Fruit fly (Drosophila melanogaster): ENCODE results near the gene obst-I.

The obst-I gene

DNA sequence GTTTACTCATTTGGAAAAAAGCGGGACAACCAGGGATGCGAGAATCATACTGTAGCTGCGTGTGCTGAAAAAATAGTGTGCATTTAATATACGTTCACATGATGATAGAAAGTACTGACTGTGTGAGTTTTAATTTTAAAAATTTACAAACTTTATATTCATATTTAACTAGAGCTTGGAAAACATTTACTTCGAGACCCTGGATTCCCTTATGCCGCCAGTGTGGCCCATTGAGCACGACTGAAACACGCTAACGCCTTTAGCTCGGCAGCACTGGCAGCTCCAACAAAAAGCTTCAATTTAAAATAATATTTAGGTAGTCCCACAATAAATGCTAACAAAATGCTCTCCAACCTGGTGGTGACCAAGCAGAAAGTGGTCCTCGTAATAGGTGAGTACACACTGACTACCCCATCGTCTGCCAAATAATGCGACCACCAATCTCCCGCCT lies 10.2 kb upstream of the obst-I start, which contains the start of the genes CG1275 and Elp5 (continued):
- TF ChIP-seq Ptx1 (GFP tag; IDR thresholded peaks at IDR 0.05) (peak; percentile 99), CG3838 (GFP tag; optimal IDR thresholded peaks at IDR 0.05) (peak; percentile 92), CG3065 (GFP tag; optimal IDR thresholded peaks at IDR 0.05) (peak; percentile 95), Atf6 (GFP tag; IDR thresholded peaks at IDR 0.05) (peak; percentile 99), CrebB (tag; optimal IDR thresholded peaks at IDR 0.05) (peak; percentile 96), CG17829 (tag; optimal IDR thresholded peaks at IDR 0.05) (peak; percentile 98), CG11723 (GFP tag; optimal IDR thresholded peaks at IDR 0.05) (peak; percentile 96), Doc3 (GFP tag; IDR thresholded peaks at IDR 0.05; ENCODE audit: partially characterized antibody) (no peak), Stat92E (GFP tag; optimal IDR thresholded peaks at IDR 0.05) (peak in 1 of 3 experiments; percentile 81), CG10147 (GFP tag; optimal IDR thresholded peaks at IDR 0.05) (peak; percentile 95), CG7357 (GFP tag; IDR thresholded peaks at IDR 0.05) (peak; percentile 97), nom (GFP tag; optimal IDR thresholded peaks at IDR 0.05) (peak; percentile 93), Oaz (GFP tag; IDR thresholded peaks at IDR 0.05) (peak; percentile 98), CG3847 (GFP tag; IDR thresholded peaks at IDR 0.05) (peak; percentile 100), crol (GFP tag; IDR thresholded peaks at IDR 0.05) (peak; percentile 84), Mrtf (GFP tag; IDR thresholded peaks at IDR 0.05) (peak; percentile 100), CG11456 (GFP tag; IDR thresholded peaks at IDR 0.05) (peak; percentile 100), CG13424 (tag; optimal IDR thresholded peaks at IDR 0.05) (peak; percentile 99), CG17361 (GFP tag; IDR thresholded peaks at IDR 0.05) (peak; percentile 99), ham (GFP tag; IDR thresholded peaks at IDR 0.05) (peak; percentile 98), sens (GFP tag) (peak; percentile 98), CTCF (GFP tag; optimal IDR thresholded peaks at IDR 0.05) (peak; percentile 38), Sox102F (GFP tag; optimal IDR thresholded peaks at IDR 0.05) (peak; percentile 99), dmrt11E (tag; optimal IDR thresholded peaks at IDR 0.05) (peak; percentile 96), nerfin-1 (tag; optimal IDR thresholded peaks at IDR 0.05) (peak; percentile 97), HLH3B (GFP tag; IDR thresholded peaks at IDR 0.05) (peak; percentile 100), pum (GFP tag; optimal IDR thresholded peaks at IDR 0.05) (peak; percentile 97), hbn (GFP tag; IDR thresholded peaks at IDR 0.05; ENCODE audit: partially characterized antibody) (0 out of 2 replicates have a peak, but pooled peaks have one; percentile 18), bcd (GFP tag; optimal IDR thresholded peaks at IDR 0.05) (peak; percentile 98), gem (tag; optimal IDR thresholded peaks at IDR 0.05) (peak; percentile 99), chm (GFP tag; IDR thresholded peaks at IDR 0.05) (peak; percentile 99), CoRest (tag; optimal IDR thresholded peaks at IDR 0.05) (peak; percentile 99), trh (GFP tag; optimal IDR thresholded peaks at IDR 0.05) (peak; percentile 96), ftz-f1 (GFP tag; optimal IDR thresholded peaks at IDR 0.05) (peak; percentile 86), CG12155 (GFP tag; optimal IDR thresholded peaks at IDR 0.05) (peak; percentile 96), MESR4 (GFP tag; optimal IDR thresholded peaks at IDR 0.05) (peak; percentile 81), schlank (tag; optimal IDR thresholded peaks at IDR 0.05) (peak; percentile 98), Hr39 (optimal IDR thresholded peaks at IDR 0.05) (no peak), CG15479 (GFP tag; optimal IDR thresholded peaks at IDR 0.05) (peak; percentile 62), Fer1 (GFP tag; optimal IDR thresholded peaks at IDR 0.05) (peak; percentile 94), CG8281 (tag; optimal IDR thresholded peaks at IDR 0.05) (peak; percentile 93), CG3995 (GFP tag; optimal IDR thresholded peaks at IDR 0.05) (peak; percentile 83), CG17912 (GFP tag; optimal IDR thresholded peaks at IDR 0.05) (peak; percentile 97), vnd (GFP tag; IDR thresholded peaks at IDR 0.05; ENCODE audit: partially characterized antibody) (no peak), ranshi (GFP tag; IDR thresholded peaks at IDR 0.05) (peak; percentile 100), Spps (tag; optimal IDR thresholded peaks at IDR 0.05) (peak; percentile 92), row (GFP tag; IDR thresholded peaks at IDR 0.05) (peak; percentile 99), HHEX (GFP tag; optimal IDR thresholded peaks at IDR 0.05) (peak; percentile 98), oc (tag; optimal IDR thresholded peaks at IDR 0.05) (peak; percentile 97), bab2 (GFP tag; optimal IDR thresholded peaks at IDR 0.05) (peak; percentile 98), stc (GFP tag; IDR thresholded peaks at IDR 0.05) (peak; percentile 99)

Data from whole organism, embryonic.